Worm (Caenorhabditis elegans) whole organism, L4/young adult: Measurements from ENCODE around the gene K09C4.10.

Experiments used
- W03F9.2 ChIP-seq: fragments of 150-350 bp; optimal IDR thresholded peaks from 2 replicates; lab custom pipeline; 2014; ENCODE audit warnings: missing biosample characterization, missing genetic modification characterization
- dao-5 ChIP-seq: sonication (generic microtip); optimal IDR thresholded peaks from 2 replicates; lab custom pipeline; 2016; ENCODE audit warnings: missing genotype, missing genetic modification characterization, moderate library complexity, missing compliant biosample characterization
- him-1 ChIP-seq: sonication (generic microtip); optimal IDR thresholded peaks from 2 replicates; lab custom pipeline; 2016; ENCODE audit warnings: missing genotype, missing genetic modification reagents, missing genetic modification characterization, missing compliant biosample characterization

Gene K09C4.10

DNA sequence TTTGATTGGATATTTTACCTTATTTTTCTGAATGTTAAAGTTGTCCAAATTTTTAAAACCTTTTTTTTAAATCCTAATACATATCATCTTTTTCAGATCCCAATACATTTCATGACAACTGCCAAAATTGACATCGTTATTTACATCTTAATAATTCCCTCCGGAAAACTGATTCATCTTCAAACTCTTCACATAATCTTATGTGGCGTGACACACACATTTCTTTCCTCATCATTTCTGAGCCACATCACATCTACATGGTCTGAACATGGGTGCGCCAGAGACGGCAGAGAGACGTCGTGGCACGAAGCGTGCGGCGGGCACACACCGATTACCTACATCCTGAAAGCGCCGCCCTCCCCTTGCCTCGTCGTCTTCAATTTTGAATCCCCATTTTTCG, 27.5 kb downstream of the K09C4.10 start, which contains the start of gene tba-9:
tba-9 (plus strand) TSS at position 301 of the 400 bp plus-strand sequence.
- TF ChIP-seq W03F9.2 (tag; lab: Kevin White, UChicago) (no peak), him-1 (tag; lab: Kevin White, UChicago) (no peak), dao-5 (no peak)

DNA sequence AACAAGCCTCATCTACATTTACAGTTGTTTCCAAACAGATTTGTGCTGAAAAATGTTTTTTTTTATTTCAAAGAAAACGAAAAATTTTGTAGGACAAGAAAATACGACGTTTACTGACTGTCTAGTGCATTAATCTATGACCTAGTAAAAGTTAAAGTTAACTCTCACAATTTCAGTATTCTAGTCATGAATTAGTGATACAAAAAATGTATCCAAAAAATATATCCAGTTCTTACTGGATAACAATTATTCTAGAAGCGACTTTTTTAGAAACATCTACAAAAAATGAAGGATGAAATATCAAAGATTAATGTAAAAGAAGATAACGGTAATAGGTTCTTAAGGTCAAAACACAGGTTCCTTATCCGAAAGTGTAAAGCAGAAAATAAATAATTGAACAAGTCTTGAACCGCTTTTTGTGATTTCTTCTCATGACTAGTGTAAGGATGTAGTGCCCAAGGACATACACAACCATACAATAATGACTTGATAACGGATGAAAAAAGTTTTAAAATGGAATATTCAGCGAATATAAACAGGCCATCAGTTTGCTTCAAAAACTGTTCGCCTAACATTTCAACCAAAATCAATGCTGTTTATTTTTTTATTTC, 29.4 kb downstream of the K09C4.10 start, which contains the start of gene pqn-37:
pqn-37 (minus strand) TSS at position 51 of the 611 bp plus-strand sequence.
- no peak for TF ChIP-seq him-1 (tag; lab: Kevin White, UChicago)
- TF ChIP-seq W03F9.2 (tag; lab: Kevin White, UChicago) = no peak
- TF ChIP-seq dao-5 = no peak

DNA sequence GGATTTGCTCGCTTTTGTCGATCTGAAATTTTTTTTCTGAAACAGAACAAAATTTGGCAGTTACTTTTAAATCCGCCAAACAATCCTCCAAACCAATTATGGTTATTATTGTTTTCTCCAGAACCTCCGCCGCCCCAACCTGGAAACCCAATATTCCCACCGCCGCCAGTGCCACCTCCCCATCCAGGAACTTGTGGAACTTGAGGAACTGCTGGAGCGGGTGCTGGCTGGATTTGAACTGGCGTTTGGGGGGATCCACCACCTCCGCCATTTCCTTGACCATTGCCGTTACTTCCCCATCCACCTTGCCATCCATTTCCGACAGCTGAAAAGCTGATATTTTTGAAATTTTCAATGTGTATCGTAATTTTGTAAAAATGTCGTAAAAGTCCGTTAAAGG, 32.3 kb downstream of the K09C4.10 start:
- TF ChIP-seq W03F9.2 (tag; lab: Kevin White, UChicago) (no peak), him-1 (tag; lab: Kevin White, UChicago) (no peak), dao-5 (no peak)

DNA sequence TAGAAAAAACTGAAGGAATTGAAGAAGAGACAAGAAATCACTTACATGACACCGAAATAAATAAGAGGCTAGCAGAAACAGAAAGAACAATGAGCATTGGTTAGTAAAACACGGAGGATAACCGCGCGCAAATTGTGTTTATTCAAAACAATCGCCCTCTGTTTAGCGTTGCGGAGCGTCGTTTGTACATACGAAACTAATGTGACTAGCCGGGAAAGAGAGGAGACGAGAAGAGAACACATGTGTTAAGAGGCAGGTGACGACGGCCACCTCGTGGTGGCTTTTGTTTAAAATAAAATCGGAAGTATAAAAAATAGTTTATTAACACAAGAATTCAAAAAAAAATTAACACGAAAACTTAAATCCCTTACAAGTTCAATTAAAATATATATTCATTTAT, 34.2 kb downstream of the K09C4.10 start, which contains the start of gene F40F4.7:
F40F4.7 (minus strand) TSS at position 122 of the 400 bp plus-strand sequence.
- TF ChIP-seq W03F9.2 (tag; lab: Kevin White, UChicago) (no peak), dao-5 (no peak), him-1 (tag; lab: Kevin White, UChicago) (no peak)

DNA sequence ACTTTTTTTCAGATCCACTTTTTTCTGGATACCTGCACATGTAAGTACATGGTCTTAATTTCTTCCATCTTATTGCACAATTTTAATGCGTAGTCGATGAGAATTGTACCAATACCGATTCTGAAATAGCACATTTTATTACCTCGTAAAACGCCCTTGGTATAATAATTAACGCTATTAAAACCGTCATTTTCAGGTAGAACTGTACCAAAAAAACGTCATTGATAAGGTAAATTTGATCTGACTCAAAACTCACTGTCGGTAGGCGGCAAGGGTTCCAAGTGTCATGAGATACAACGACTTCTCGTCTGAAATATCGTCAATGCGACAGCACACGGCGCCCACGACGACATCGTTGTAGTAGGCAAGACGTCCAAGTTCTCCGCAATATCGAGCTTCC, 35.6 kb downstream of the K09C4.10 start:
- no peak for TF ChIP-seq dao-5
- TF ChIP-seq W03F9.2 (tag; lab: Kevin White, UChicago) = no peak
- TF ChIP-seq him-1 (tag; lab: Kevin White, UChicago) = no peak

DNA sequence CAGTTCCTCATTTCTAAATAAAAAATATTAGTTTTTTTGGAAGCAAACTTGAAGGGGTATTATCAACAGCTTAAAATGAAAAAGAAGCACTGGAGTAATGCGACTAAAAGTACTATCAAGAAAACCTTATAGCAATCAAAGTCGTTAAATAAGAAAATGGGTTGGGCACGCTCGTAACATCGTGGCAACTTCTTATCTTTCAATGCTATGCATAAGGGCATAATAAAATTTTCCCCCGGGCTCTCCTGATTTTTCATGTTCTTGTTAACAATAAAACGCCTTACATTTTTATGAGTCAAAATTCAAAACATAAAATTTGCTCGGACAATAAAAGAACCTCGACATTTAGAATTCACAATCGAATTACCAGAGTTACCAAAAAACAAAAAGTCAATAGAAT, 36.4 kb downstream of the K09C4.10 start, which contains the start of gene irg-7:
irg-7 (minus strand) TSS at position 23 of the 400 bp plus-strand sequence.
- TF ChIP-seq him-1 (tag; lab: Kevin White, UChicago) (no peak), dao-5 (no peak), W03F9.2 (tag; lab: Kevin White, UChicago) (no peak)

DNA sequence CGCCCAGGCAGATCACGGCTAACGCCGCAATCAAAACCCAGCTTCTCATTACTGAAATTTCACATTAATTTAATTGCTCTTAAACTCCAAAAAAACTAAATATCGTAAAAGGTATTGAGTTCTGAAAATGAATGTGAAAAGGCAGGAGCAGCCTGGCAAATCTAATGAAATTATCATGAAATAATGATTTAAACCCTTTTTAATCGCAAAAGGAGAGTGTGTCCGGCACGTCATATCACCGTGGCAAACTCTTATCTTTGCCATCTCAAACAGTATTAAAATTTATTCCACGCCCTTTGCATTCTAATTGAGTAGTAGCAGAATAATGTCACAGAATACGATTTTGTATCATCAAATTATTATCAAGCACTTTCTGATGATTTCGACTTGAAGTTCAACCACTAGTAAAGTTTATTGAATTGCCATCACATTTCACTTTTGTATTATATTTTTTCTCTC, 44.6 kb downstream of the K09C4.10 start, which contains the start of gene F28B4.3:
F28B4.3 (minus strand) TSS at position 51 of the 459 bp plus-strand sequence.
- TF ChIP-seq W03F9.2 (tag; lab: Kevin White, UChicago) (no peak), dao-5 (no peak), him-1 (tag; lab: Kevin White, UChicago) (no peak)

DNA sequence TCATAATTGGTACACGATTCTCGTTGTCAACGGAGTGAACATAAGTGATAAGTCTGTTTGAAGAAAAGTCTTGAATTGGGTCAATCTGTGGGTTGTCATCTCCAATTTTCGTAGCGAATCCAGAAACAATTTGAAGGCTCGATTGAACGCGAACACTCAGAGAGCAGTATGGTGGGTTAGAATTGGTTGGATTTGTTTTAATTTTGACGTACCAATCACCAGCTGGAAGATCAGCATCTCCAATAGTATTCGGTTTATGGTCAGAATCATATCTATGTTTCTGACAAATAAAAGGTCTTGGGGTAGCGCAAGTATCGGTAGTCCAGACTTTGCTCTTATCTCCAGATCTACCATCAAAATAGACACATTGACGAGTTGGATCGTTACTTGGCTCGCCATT, 49.5 kb downstream of the K09C4.10 start:
- TF ChIP-seq W03F9.2 (tag; lab: Kevin White, UChicago) = no peak
- TF ChIP-seq dao-5 = no peak
- TF ChIP-seq him-1 (tag; lab: Kevin White, UChicago) = no peak

DNA sequence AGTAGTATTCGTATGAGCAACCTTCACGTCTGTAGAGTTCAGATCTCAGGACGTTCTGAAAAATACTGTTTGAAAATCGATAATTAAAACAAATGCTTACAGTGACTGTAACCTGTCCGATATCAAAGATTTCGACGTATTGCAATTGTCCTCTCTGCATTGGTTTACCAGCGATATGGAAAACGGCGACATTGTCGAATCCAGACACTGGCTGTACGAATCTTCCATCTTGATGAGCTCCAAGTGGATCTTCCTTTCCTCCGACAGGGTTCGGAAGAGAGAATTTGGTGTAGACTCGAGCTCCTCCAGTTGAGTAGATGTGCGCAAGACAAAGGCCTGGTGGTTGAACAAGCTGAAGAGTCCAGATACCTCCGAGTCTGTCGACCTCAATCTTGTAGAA, 51.3 kb downstream of the K09C4.10 start:
- TF ChIP-seq him-1 (tag; lab: Kevin White, UChicago) (no peak), W03F9.2 (tag; lab: Kevin White, UChicago) (no peak), dao-5 (no peak)

DNA sequence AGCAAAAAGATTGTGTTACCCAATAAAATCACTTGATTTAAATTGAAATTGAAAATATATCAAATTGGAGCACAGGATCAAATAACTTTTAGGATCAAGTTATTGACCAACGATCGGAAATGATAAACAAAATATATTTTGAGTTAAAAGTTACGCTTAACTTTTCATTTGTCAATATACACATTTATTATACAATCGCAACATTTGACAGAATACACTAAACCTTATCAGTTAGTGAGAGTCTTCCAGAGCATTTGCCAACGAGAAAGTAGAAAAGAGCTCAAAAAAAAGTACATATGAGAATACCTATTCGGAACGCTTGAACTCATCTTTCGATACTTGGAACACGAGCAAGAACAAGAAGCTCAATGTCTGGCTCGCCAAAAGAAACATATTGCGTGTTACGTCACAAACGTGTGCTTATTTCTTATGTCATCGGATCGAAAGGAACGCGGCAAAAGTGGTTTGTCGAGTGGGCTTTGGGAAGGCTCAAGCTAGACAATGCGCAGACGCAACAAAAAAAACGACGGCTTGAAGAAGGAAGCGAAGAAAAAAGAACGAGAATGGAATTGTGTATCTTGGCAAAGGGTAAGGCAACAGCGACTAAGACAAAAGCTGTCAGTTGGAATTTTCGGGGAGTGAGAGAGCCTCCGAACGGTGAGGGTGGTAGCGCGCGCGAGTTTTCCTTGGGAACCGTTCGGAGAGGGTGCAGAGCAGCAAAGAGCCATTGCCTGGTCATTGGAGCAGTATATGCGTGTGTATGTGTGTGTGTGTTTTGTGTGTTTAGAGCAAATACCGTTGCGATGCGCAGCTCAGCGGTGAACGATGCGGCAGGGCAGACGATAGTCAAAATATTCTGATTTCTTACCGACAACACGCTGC, 53.4 kb downstream of the K09C4.10 start:
- TF ChIP-seq dao-5 (no peak), W03F9.2 (tag; lab: Kevin White, UChicago) (no peak), him-1 (tag; lab: Kevin White, UChicago) (no peak)
